Fruit fly (Drosophila melanogaster) S2 (cell line): ENCODE measurements around the gene CG32855.

ENCODE experiments used
- CG8478 ChIP-seq: fragments of >200 bp; optimal IDR thresholded peaks from 2 replicates; lab custom pipeline; 2018
- CTCF ChIP-seq, 2 experiments: fragments of >200 bp; optimal IDR thresholded peaks; 2 replicates each; lab custom pipeline; 2018

- TF ChIP-seq CG8478 (no peak), CTCF (optimal IDR thresholded peaks at IDR 0.05; lab: Kevin White, UChicago) (no peak)
Measured at dm6 chr3R:16042137-16042899, 38.5 kb downstream of the CG32855 start.
